Fruit fly (Drosophila melanogaster) whole organism, embryonic: ENCODE results near the gene Hand.

Source experiments
- Ada2b ChIP-seq: fragments of 200-800 bp; sonication (Bioruptor generic); IDR thresholded peaks from 2 replicates; pipeline ENCODE4 v1.3.6; 2022; ENCODE audit warnings: missing biosample characterization, missing genetic modification characterization
- CG10565 ChIP-seq: fragments of 200-800 bp; sonication (Bioruptor generic); optimal IDR thresholded peaks from 3 replicates; lab custom pipeline; 2016; ENCODE audit warnings: missing biosample characterization, mild to moderate bottlenecking, missing genetic modification characterization
- CG11695 ChIP-seq: fragments of 200-800 bp; sonication (Bioruptor generic); IDR thresholded peaks from 3 replicates; pipeline ENCODE4 v1.3.6; 2022; ENCODE audit warnings: missing biosample characterization, missing genetic modification characterization
- CG12391 ChIP-seq: fragments of 200-800 bp; sonication (Bioruptor generic); optimal IDR thresholded peaks from 3 replicates; lab custom pipeline; 2018; ENCODE audit warnings: missing biosample characterization, mild to moderate bottlenecking, missing genetic modification characterization, moderate library complexity
- CG14050 ChIP-seq: fragments of 200-800 bp; sonication (Bioruptor generic); IDR thresholded peaks from 3 replicates; pipeline ENCODE4 v1.3.6; 2022; ENCODE audit warnings: missing biosample characterization, missing genetic modification characterization
- CG15269 ChIP-seq: fragments of 200-800 bp; sonication (Bioruptor generic); optimal IDR thresholded peaks from 2 replicates; lab custom pipeline; 2018; ENCODE audit warnings: missing biosample characterization, mild to moderate bottlenecking, missing genetic modification characterization, moderate library complexity
- CG1603 ChIP-seq: fragments of 200-800 bp; sonication (Bioruptor generic); optimal IDR thresholded peaks from 2 replicates; lab custom pipeline; 2019; ENCODE audit warnings: missing biosample characterization, mild to moderate bottlenecking, missing genetic modification characterization, moderate library complexity
- CG17612 ChIP-seq: fragments of 200-800 bp; sonication (Bioruptor generic); IDR thresholded peaks from 2 replicates; pipeline ENCODE4 v1.3.6; 2022; ENCODE audit warnings: missing biosample characterization, missing genetic modification characterization
- CG18599 ChIP-seq: fragments of 200-800 bp; sonication (Bioruptor generic); optimal IDR thresholded peaks from 3 replicates; lab custom pipeline; 2017; ENCODE audit warnings: missing biosample characterization, missing genetic modification characterization, mild to moderate bottlenecking, moderate library complexity, missing genetic modification reagents
- CG2199 ChIP-seq: fragments of 200-800 bp; sonication (Bioruptor generic); IDR thresholded peaks from 3 replicates; pipeline ENCODE4 v1.3.6; 2022; ENCODE audit warnings: missing biosample characterization, missing genetic modification characterization
- CG34224 ChIP-seq: fragments of 200-800 bp; sonication (Bioruptor generic); IDR thresholded peaks from 3 replicates; pipeline ENCODE4 v1.3.6; 2022; ENCODE audit warnings: missing biosample characterization, missing genetic modification characterization; ENCODE audit not compliant: partially characterized antibody
- CG7556 ChIP-seq: fragments of 200-800 bp; sonication (Bioruptor generic); optimal IDR thresholded peaks from 2 replicates; lab custom pipeline; 2017; ENCODE audit warnings: missing biosample characterization, mild to moderate bottlenecking, missing genetic modification characterization
- Camta ChIP-seq: fragments of 200-800 bp; sonication (Bioruptor generic); optimal IDR thresholded peaks from 2 replicates; lab custom pipeline; 2016; ENCODE audit warnings: missing biosample characterization, missing genetic modification characterization
- D19B ChIP-seq: fragments of 200-800 bp; sonication (Bioruptor generic); optimal IDR thresholded peaks from 2 replicates; lab custom pipeline; 2017; ENCODE audit warnings: missing biosample characterization, mild to moderate bottlenecking, missing genetic modification characterization
- Dfd ChIP-seq, 2 experiments: fragments of >200 bp; optimal IDR thresholded peaks; 2 replicates each; lab custom pipeline; 2017; ENCODE audit warnings: missing biosample characterization in 2 of 2, missing genetic modification characterization in 2 of 2
- Doc2 ChIP-seq: fragments of 200-800 bp; sonication (Bioruptor generic); IDR thresholded peaks from 2 replicates; pipeline ENCODE4 v1.3.6; 2022; ENCODE audit warnings: missing biosample characterization, missing genetic modification characterization
- Dp ChIP-seq: fragments of 200-800 bp; sonication (Bioruptor generic); optimal IDR thresholded peaks from 2 replicates; lab custom pipeline; 2018; ENCODE audit warnings: missing biosample characterization, mild to moderate bottlenecking, missing genetic modification characterization, moderate library complexity
- Gug ChIP-seq: fragments of 200-800 bp; sonication (Bioruptor generic); IDR thresholded peaks from 4 replicates; pipeline ENCODE4 v1.3.6; 2022; ENCODE audit warnings: missing biosample characterization, missing genetic modification characterization
- MESR4 ChIP-seq: fragments of 200-800 bp; sonication (Bioruptor generic); optimal IDR thresholded peaks from 2 replicates; lab custom pipeline; 2018; ENCODE audit warnings: missing biosample characterization, mild to moderate bottlenecking, missing genetic modification characterization, moderate library complexity
- Max ChIP-seq: fragments of 200-800 bp; sonication (Bioruptor generic); optimal IDR thresholded peaks from 2 replicates; lab custom pipeline; 2016; ENCODE audit warnings: missing biosample characterization, mild to moderate bottlenecking, missing genetic modification characterization
- Meics ChIP-seq: fragments of 200-800 bp; sonication (Bioruptor generic); optimal IDR thresholded peaks from 2 replicates; lab custom pipeline; 2017; ENCODE audit warnings: missing biosample characterization, mild to moderate bottlenecking, missing genetic modification characterization
- Neu2 ChIP-seq: fragments of 200-800 bp; sonication (Bioruptor generic); optimal IDR thresholded peaks from 3 replicates; lab custom pipeline; 2016; ENCODE audit warnings: missing biosample characterization, missing genetic modification characterization, borderline replicate concordance
- Oli ChIP-seq: fragments of 200-800 bp; sonication (Bioruptor generic); optimal IDR thresholded peaks from 2 replicates; lab custom pipeline; 2018; ENCODE audit warnings: missing biosample characterization, mild to moderate bottlenecking, missing genetic modification characterization, moderate library complexity
- PHDP ChIP-seq: fragments of 200-800 bp; sonication (Bioruptor generic); optimal IDR thresholded peaks from 3 replicates; lab custom pipeline; 2018; ENCODE audit warnings: missing biosample characterization, mild to moderate bottlenecking, missing genetic modification characterization, moderate library complexity
- Sin3A ChIP-seq: fragments of >200 bp; optimal IDR thresholded peaks from 2 replicates; lab custom pipeline; 2018
- Vsx1 ChIP-seq: fragments of 200-800 bp; sonication (Bioruptor generic); optimal IDR thresholded peaks from 2 replicates; lab custom pipeline; 2017; ENCODE audit warnings: missing biosample characterization, mild to moderate bottlenecking, missing genetic modification characterization, missing genetic modification reagents
- amos ChIP-seq: fragments of 200-800 bp; sonication (Bioruptor generic); IDR thresholded peaks from 2 replicates; pipeline ENCODE4 v1.3.6; 2022; ENCODE audit warnings: missing biosample characterization, missing genetic modification characterization; ENCODE audit not compliant: partially characterized antibody
- bsh ChIP-seq, 2 experiments: fragments of 200-800 bp; sonication (Bioruptor generic); optimal IDR thresholded peaks; 2 replicates each; lab custom pipeline; 2017 to 2018; ENCODE audit warnings: mild to moderate bottlenecking in 2 of 2, missing biosample characterization in 2 of 2, missing genetic modification characterization in 2 of 2, moderate library complexity in 1 of 2
- crol ChIP-seq: fragments of 200-800 bp; sonication (Bioruptor generic); IDR thresholded peaks from 2 replicates; pipeline ENCODE4 v1.3.6; 2022; ENCODE audit warnings: missing biosample characterization, missing genetic modification characterization
- dm ChIP-seq: fragments of 200-800 bp; sonication (Bioruptor generic); optimal IDR thresholded peaks from 3 replicates; lab custom pipeline; 2016; ENCODE audit warnings: missing biosample characterization, missing genetic modification characterization
- dmrt11E ChIP-seq: fragments of 200-800 bp; sonication (Bioruptor generic); optimal IDR thresholded peaks from 3 replicates; lab custom pipeline; 2018; ENCODE audit warnings: missing biosample characterization, mild to moderate bottlenecking, missing genetic modification characterization, moderate library complexity
- fd96Cb ChIP-seq: fragments of 200-800 bp; sonication (Bioruptor generic); optimal IDR thresholded peaks from 2 replicates; lab custom pipeline; 2018; ENCODE audit warnings: missing biosample characterization, mild to moderate bottlenecking, missing genetic modification characterization, moderate library complexity
- fru ChIP-seq: fragments of >200 bp; optimal IDR thresholded peaks from 2 replicates; lab custom pipeline; 2017
- ftz-f1 ChIP-seq: fragments of 200-800 bp; sonication (Bioruptor generic); optimal IDR thresholded peaks from 2 replicates; lab custom pipeline; 2016; ENCODE audit warnings: missing biosample characterization, missing genetic modification characterization
- gsb ChIP-seq: fragments of 200-800 bp; sonication (Bioruptor generic); IDR thresholded peaks from 2 replicates; pipeline ENCODE4 v1.3.6; 2022; ENCODE audit warnings: missing biosample characterization, missing genetic modification characterization
- maf-S ChIP-seq: fragments of 200-800 bp; sonication (Bioruptor generic); optimal IDR thresholded peaks from 2 replicates; lab custom pipeline; 2016; ENCODE audit warnings: missing biosample characterization, missing genetic modification characterization
- nom ChIP-seq: fragments of 200-800 bp; sonication (Bioruptor generic); optimal IDR thresholded peaks from 2 replicates; lab custom pipeline; 2017; ENCODE audit warnings: missing biosample characterization, missing genetic modification characterization, mild to moderate bottlenecking, moderate library complexity, missing genetic modification reagents
- onecut ChIP-seq: fragments of 200-800 bp; sonication (Bioruptor generic); IDR thresholded peaks from 2 replicates; pipeline ENCODE4 v1.3.6; 2022; ENCODE audit warnings: missing biosample characterization, missing genetic modification characterization
- otp ChIP-seq: fragments of 200-800 bp; sonication (Bioruptor generic); IDR thresholded peaks from 3 replicates; pipeline ENCODE4, ENCODE4 v1.3.6; 2022; ENCODE audit warnings: missing biosample characterization, missing genetic modification characterization
- pzg ChIP-seq: fragments of 200-800 bp; sonication (Bioruptor generic); optimal IDR thresholded peaks from 3 replicates; lab custom pipeline; 2018; ENCODE audit warnings: missing biosample characterization, mild to moderate bottlenecking, missing genetic modification characterization, moderate library complexity
- run ChIP-seq: fragments of 200-800 bp; sonication (Bioruptor generic); optimal IDR thresholded peaks from 3 replicates; lab custom pipeline; 2018; ENCODE audit warnings: missing biosample characterization, mild to moderate bottlenecking, missing genetic modification characterization
- sc ChIP-seq, 3 experiments: fragments of >200 bp in 2 of 3; fragments of 200-800 bp in 1 of 3; sonication (Bioruptor generic) in 1 of 3; optimal IDR thresholded peaks; 2 replicates in 2 of 3; 3 replicates in 1 of 3; lab custom pipeline; 2017; ENCODE audit warnings: mild to moderate bottlenecking in 1 of 3, missing biosample characterization in 1 of 3, missing genetic modification characterization in 1 of 3, missing genetic modification reagents in 1 of 3
- scrt ChIP-seq: fragments of 200-800 bp; sonication (Bioruptor generic); optimal IDR thresholded peaks from 2 replicates; lab custom pipeline; 2018; ENCODE audit warnings: missing biosample characterization, mild to moderate bottlenecking, missing genetic modification characterization, moderate library complexity
- shn ChIP-seq: fragments of 200-800 bp; sonication (Bioruptor generic); optimal IDR thresholded peaks from 3 replicates; lab custom pipeline; 2016; ENCODE audit warnings: missing biosample characterization, missing genetic modification characterization
- sna ChIP-seq: fragments of 200-800 bp; sonication (Bioruptor generic); IDR thresholded peaks from 2 replicates; pipeline ENCODE4 v1.3.6; 2022; ENCODE audit warnings: missing biosample characterization, missing genetic modification characterization; ENCODE audit not compliant: partially characterized antibody
- tup ChIP-seq: fragments of 200-800 bp; sonication (Bioruptor generic); optimal IDR thresholded peaks from 2 replicates; lab custom pipeline; 2016; ENCODE audit warnings: missing biosample characterization, mild to moderate bottlenecking, missing genetic modification characterization, moderate library complexity
- unpg ChIP-seq: fragments of 200-800 bp; sonication (Bioruptor generic); optimal IDR thresholded peaks from 3 replicates; lab custom pipeline; 2018; ENCODE audit warnings: missing biosample characterization, mild to moderate bottlenecking, missing genetic modification characterization, moderate library complexity
- wek ChIP-seq: fragments of 200-800 bp; sonication (Bioruptor generic); optimal IDR thresholded peaks from 3 replicates; lab custom pipeline; 2018; ENCODE audit warnings: missing biosample characterization, mild to moderate bottlenecking, missing genetic modification characterization, moderate library complexity
- zf30C ChIP-seq: fragments of 200-800 bp; sonication (Bioruptor generic); optimal IDR thresholded peaks from 3 replicates; lab custom pipeline; 2018; ENCODE audit warnings: missing biosample characterization, mild to moderate bottlenecking, missing genetic modification characterization

Hand gene

DNA sequence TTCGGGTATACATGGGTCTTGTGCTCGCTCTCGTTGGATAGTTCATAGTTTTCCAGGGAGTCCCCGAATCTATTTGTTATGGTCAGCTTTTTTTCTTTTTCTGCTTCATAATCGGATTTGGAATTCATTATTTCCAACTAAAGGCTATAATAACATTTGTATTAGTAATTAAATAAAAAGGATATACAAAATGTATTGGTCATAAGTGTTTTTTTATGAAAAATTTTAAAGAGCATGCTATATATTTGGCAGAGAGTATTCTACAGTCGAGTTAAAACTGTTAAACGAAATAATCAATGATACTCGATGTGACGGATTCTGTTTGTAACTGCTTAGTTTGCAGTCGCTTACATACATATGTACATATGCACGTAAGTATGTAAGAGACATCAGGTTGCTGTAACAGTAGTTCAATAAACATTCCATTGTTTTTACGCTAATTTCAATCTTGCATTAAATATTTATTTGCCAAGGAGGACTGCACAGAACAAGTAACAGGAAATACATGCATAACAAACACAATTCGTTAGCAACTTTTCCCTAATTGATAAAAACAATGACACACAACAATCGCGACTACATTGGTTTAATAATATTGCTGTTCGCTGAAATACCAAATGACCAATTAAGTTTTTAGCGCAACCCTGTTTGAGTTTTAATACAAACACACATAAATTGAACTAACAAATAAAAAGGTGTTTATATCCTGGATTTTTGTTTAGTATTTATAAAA lies 4.1 kb upstream of the Hand start (continued):
- no peak for TF ChIP-seq CG17612 (GFP tag; lab: Robert Waterston, UW)
- TF ChIP-seq MESR4 (GFP tag; lab: Kevin White, UChicago), result peak; percentile 70
- no peak for TF ChIP-seq CG14050 (GFP tag; lab: Robert Waterston, UW)
- TF ChIP-seq Camta, result no peak
- no peak for TF ChIP-seq CG18599
- TF ChIP-seq Doc2 (GFP tag; lab: Robert Waterston, UW), result no peak
- no peak for TF ChIP-seq maf-S (GFP tag; lab: Kevin White, UChicago)
- peak; percentile 33 for TF ChIP-seq PHDP
- TF ChIP-seq D19B (GFP tag; lab: Kevin White, UChicago), result peak; percentile 40
- no peak for TF ChIP-seq Neu2 (GFP tag; lab: Kevin White, UChicago)
- no peak for TF ChIP-seq zf30C (GFP tag; lab: Kevin White, UChicago)
- peak; percentile 62 for TF ChIP-seq onecut (GFP tag; lab: Robert Waterston, UW)
- TF ChIP-seq unpg (GFP tag; lab: Kevin White, UChicago), result peak; percentile 30
- TF ChIP-seq CG2199 (GFP tag; lab: Robert Waterston, UW), result no peak
- no peak for TF ChIP-seq sna
- TF ChIP-seq bsh (GFP tag; optimal IDR thresholded peaks at IDR 0.05; lab: Kevin White, UChicago), result peak in 1 of 2 experiments; percentile 25
- no peak for TF ChIP-seq fru (lab: Kevin White, UChicago)
- no peak for TF ChIP-seq CG34224 (GFP tag; lab: Robert Waterston, UW)
- TF ChIP-seq Vsx1, result no peak
- TF ChIP-seq CG7556, result no peak
- no peak for TF ChIP-seq Dfd (GFP tag; optimal IDR thresholded peaks at IDR 0.05; lab: Kevin White, UChicago)
- no peak for TF ChIP-seq dm (GFP tag; lab: Kevin White, UChicago)
- TF ChIP-seq Dp (GFP tag; lab: Kevin White, UChicago), result no peak
- peak; percentile 23 for TF ChIP-seq CG12391
- peak; percentile 9 for TF ChIP-seq fd96Cb (tag; lab: Kevin White, UChicago)
- TF ChIP-seq run (tag; lab: Kevin White, UChicago), result no peak
- TF ChIP-seq Gug, result no peak
- TF ChIP-seq Meics, result peak; percentile 3
- peak; percentile 17 for TF ChIP-seq Oli (tag; lab: Kevin White, UChicago)
- TF ChIP-seq nom (GFP tag; lab: Kevin White, UChicago), result no peak
- no peak for TF ChIP-seq ftz-f1 (GFP tag; lab: Kevin White, UChicago)
- TF ChIP-seq Sin3A (lab: Kevin White, UChicago), result no peak
- TF ChIP-seq otp (GFP tag; lab: Robert Waterston, UW), result no peak
- peak; percentile 47 for TF ChIP-seq CG15269 (tag; lab: Kevin White, UChicago)
- TF ChIP-seq amos, result no peak
- no peak for TF ChIP-seq CG11695 (GFP tag; lab: Robert Waterston, UW)
- TF ChIP-seq crol (GFP tag; lab: Robert Waterston, UW), result no peak
- no peak for TF ChIP-seq CG10565
- no peak for TF ChIP-seq scrt (GFP tag; lab: Kevin White, UChicago)
- no peak for TF ChIP-seq shn (GFP tag; lab: Kevin White, UChicago)
- no peak for TF ChIP-seq gsb (GFP tag; lab: Robert Waterston, UW)
- no peak for TF ChIP-seq CG1603 (tag; lab: Kevin White, UChicago)
- TF ChIP-seq Max (GFP tag; lab: Kevin White, UChicago), result peak; percentile 37
- peak; percentile 20 for TF ChIP-seq dmrt11E
- TF ChIP-seq Ada2b (GFP tag; lab: Robert Waterston, UW), result no peak
- TF ChIP-seq wek, result no peak
- no peak for TF ChIP-seq tup (GFP tag; lab: Kevin White, UChicago)
- TF ChIP-seq sc (optimal IDR thresholded peaks at IDR 0.05; lab: Kevin White, UChicago), result no peak
- no peak for TF ChIP-seq sc (GFP tag; optimal IDR thresholded peaks at IDR 0.05; lab: Kevin White, UChicago)
- TF ChIP-seq pzg, result no peak
